Fruit fly (Drosophila melanogaster) whole organism, embryonic: ENCODE results near the gene wfs1.

ENCODE experiments used
- B-H1 ChIP-seq: fragments of 200-800 bp; sonication (Bioruptor generic); IDR thresholded peaks from 3 replicates; pipeline ENCODE4 v1.3.6; 2022; ENCODE audit warnings: missing biosample characterization, missing genetic modification characterization
- CG11093 ChIP-seq: fragments of 200-800 bp; sonication (Bioruptor generic); IDR thresholded peaks from 3 replicates; pipeline ENCODE4 v1.3.6; 2022; ENCODE audit warnings: missing biosample characterization, missing genetic modification characterization
- CG11398 ChIP-seq: fragments of 200-800 bp; sonication (Bioruptor generic); optimal IDR thresholded peaks from 2 replicates; lab custom pipeline; 2016; ENCODE audit warnings: missing biosample characterization, missing genetic modification characterization
- CG11723 ChIP-seq: fragments of 200-800 bp; sonication (Bioruptor generic); optimal IDR thresholded peaks from 2 replicates; lab custom pipeline; 2017; ENCODE audit warnings: missing biosample characterization, mild to moderate bottlenecking, missing genetic modification characterization
- CG12236 ChIP-seq: fragments of 200-800 bp; sonication (Bioruptor generic); optimal IDR thresholded peaks from 2 replicates; lab custom pipeline; 2016; ENCODE audit warnings: missing biosample characterization, missing genetic modification characterization
- CG12744 ChIP-seq: fragments of 200-800 bp; sonication (Bioruptor generic); optimal IDR thresholded peaks from 2 replicates; lab custom pipeline; 2016; ENCODE audit warnings: missing biosample characterization, missing genetic modification characterization
- CG13123 ChIP-seq: fragments of 200-800 bp; sonication (Bioruptor generic); optimal IDR thresholded peaks from 2 replicates; lab custom pipeline; 2016; ENCODE audit warnings: missing biosample characterization, missing genetic modification characterization
- CG13624 ChIP-seq: fragments of 200-800 bp; sonication (Bioruptor generic); optimal IDR thresholded peaks from 2 replicates; lab custom pipeline; 2016; ENCODE audit warnings: missing biosample characterization, missing genetic modification characterization
- CG15514 ChIP-seq: fragments of 200-800 bp; sonication (Bioruptor generic); optimal IDR thresholded peaks from 3 replicates; lab custom pipeline; 2017; ENCODE audit warnings: missing biosample characterization, missing genetic modification characterization, mild to moderate bottlenecking, moderate library complexity, missing genetic modification reagents
- CG17186 ChIP-seq: fragments of 200-800 bp; sonication (Bioruptor generic); optimal IDR thresholded peaks from 3 replicates; lab custom pipeline; 2017; ENCODE audit warnings: missing biosample characterization, missing genetic modification reagents, missing genetic modification characterization
- CG17612 ChIP-seq: fragments of 200-800 bp; sonication (Bioruptor generic); IDR thresholded peaks from 2 replicates; pipeline ENCODE4 v1.3.6; 2022; ENCODE audit warnings: missing biosample characterization, missing genetic modification characterization
- CG18262 ChIP-seq: fragments of 200-800 bp; optimal IDR thresholded peaks from 3 replicates; lab custom pipeline; 2019; ENCODE audit warnings: missing biosample characterization, mild to moderate bottlenecking, missing genetic modification characterization, moderate library complexity
- CG18476 ChIP-seq: fragments of 200-800 bp; sonication (Bioruptor generic); optimal IDR thresholded peaks from 2 replicates; lab custom pipeline; 2016; ENCODE audit warnings: missing biosample characterization, mild to moderate bottlenecking, missing genetic modification characterization
- CG33213 ChIP-seq: fragments of 200-800 bp; sonication (Bioruptor generic); optimal IDR thresholded peaks from 3 replicates; lab custom pipeline; 2016; ENCODE audit warnings: missing biosample characterization, missing genetic modification characterization
- CG33557 ChIP-seq: fragments of 200-800 bp; sonication (Bioruptor generic); optimal IDR thresholded peaks from 2 replicates; lab custom pipeline; 2019; ENCODE audit warnings: missing biosample characterization, mild to moderate bottlenecking, missing genetic modification characterization, moderate library complexity
- CG3726 ChIP-seq: fragments of 200-800 bp; sonication (Bioruptor generic); IDR thresholded peaks from 3 replicates; pipeline ENCODE4, ENCODE4 v1.3.6; 2022; ENCODE audit warnings: missing biosample characterization, missing genetic modification characterization
- CG42726 ChIP-seq: fragments of 200-800 bp; sonication (Bioruptor generic); IDR thresholded peaks from 2 replicates; pipeline ENCODE4 v1.3.6; 2022; ENCODE audit warnings: missing biosample characterization, missing genetic modification characterization; ENCODE audit not compliant: partially characterized antibody
- CG4404 ChIP-seq: fragments of 200-800 bp; sonication (Bioruptor generic); IDR thresholded peaks from 2 replicates; pipeline ENCODE4 v1.3.6; 2022; ENCODE audit warnings: missing biosample characterization, missing genetic modification characterization
- CG5953 ChIP-seq: fragments of 200-800 bp; sonication (Bioruptor generic); IDR thresholded peaks from 2 replicates; pipeline ENCODE4 v1.3.6; 2022; ENCODE audit warnings: missing biosample characterization, missing genetic modification characterization
- CG6272 ChIP-seq: fragments of 200-800 bp; sonication (Bioruptor generic); IDR thresholded peaks from 2 replicates; pipeline ENCODE4 v1.3.6; 2022; ENCODE audit warnings: missing biosample characterization, missing genetic modification characterization
- CG6791 ChIP-seq: fragments of 200-800 bp; sonication (Bioruptor generic); IDR thresholded peaks from 3 replicates; pipeline ENCODE4 v1.3.6; 2022; ENCODE audit warnings: missing biosample characterization, missing genetic modification characterization; ENCODE audit not compliant: partially characterized antibody
- CG7987 ChIP-seq: fragments of 200-800 bp; sonication (Bioruptor generic); optimal IDR thresholded peaks from 2 replicates; lab custom pipeline; 2018; ENCODE audit warnings: missing biosample characterization, mild to moderate bottlenecking, missing genetic modification characterization, moderate library complexity
- D19A ChIP-seq: fragments of 200-800 bp; optimal IDR thresholded peaks from 3 replicates; lab custom pipeline; 2019; ENCODE audit warnings: missing biosample characterization, mild to moderate bottlenecking, missing genetic modification characterization, moderate library complexity
- Drgx ChIP-seq: fragments of 200-800 bp; sonication (Bioruptor generic); IDR thresholded peaks from 2 replicates; pipeline ENCODE4 v1.3.6; 2022; ENCODE audit warnings: missing biosample characterization, missing genetic modification characterization
- E2f1 ChIP-seq: fragments of 200-800 bp; sonication (Bioruptor generic); IDR thresholded peaks from 2 replicates; pipeline ENCODE4 v1.3.6; 2022; ENCODE audit warnings: missing biosample characterization, missing genetic modification characterization
- ERR ChIP-seq: fragments of 200-800 bp; sonication (Bioruptor generic); optimal IDR thresholded peaks from 2 replicates; lab custom pipeline; 2016; ENCODE audit warnings: missing biosample characterization, missing genetic modification characterization
- Gug ChIP-seq: fragments of 200-800 bp; sonication (Bioruptor generic); IDR thresholded peaks from 4 replicates; pipeline ENCODE4 v1.3.6; 2022; ENCODE audit warnings: missing biosample characterization, missing genetic modification characterization
- HLH3B ChIP-seq: fragments of 200-800 bp; sonication (Bioruptor generic); IDR thresholded peaks from 2 replicates; pipeline ENCODE4 v1.3.6; 2022; ENCODE audit warnings: missing biosample characterization, missing genetic modification characterization
- Hr3 ChIP-seq: fragments of 200-800 bp; sonication (Bioruptor generic); optimal IDR thresholded peaks from 3 replicates; lab custom pipeline; 2016; ENCODE audit warnings: missing biosample characterization, missing genetic modification characterization
- Hr39 ChIP-seq: fragments of >200 bp; optimal IDR thresholded peaks from 2 replicates; lab custom pipeline; 2017
- Lim3 ChIP-seq: fragments of 200-800 bp; sonication (Bioruptor generic); IDR thresholded peaks from 2 replicates; pipeline ENCODE4 v1.3.6; 2022; ENCODE audit warnings: missing biosample characterization, missing genetic modification characterization
- Mad ChIP-seq: fragments of 200-800 bp; sonication (Bioruptor generic); optimal IDR thresholded peaks from 2 replicates; lab custom pipeline; 2016; ENCODE audit warnings: missing biosample characterization, missing genetic modification characterization
- Mrtf ChIP-seq: fragments of 200-800 bp; sonication (Bioruptor generic); IDR thresholded peaks from 3 replicates; pipeline ENCODE4 v1.3.6; 2022; ENCODE audit warnings: missing biosample characterization, missing genetic modification characterization
- NC2β ChIP-seq: fragments of 200-800 bp; sonication (Bioruptor generic); optimal IDR thresholded peaks from 2 replicates; lab custom pipeline; 2016; ENCODE audit warnings: missing biosample characterization, missing genetic modification characterization
- Neu2 ChIP-seq: fragments of 200-800 bp; sonication (Bioruptor generic); optimal IDR thresholded peaks from 3 replicates; lab custom pipeline; 2016; ENCODE audit warnings: missing biosample characterization, missing genetic modification characterization, borderline replicate concordance
- Nf-YB ChIP-seq: fragments of 200-800 bp; sonication (Bioruptor generic); optimal IDR thresholded peaks from 3 replicates; lab custom pipeline; 2019; ENCODE audit warnings: missing biosample characterization, mild to moderate bottlenecking, missing genetic modification characterization, moderate library complexity
- Oaz ChIP-seq: fragments of 200-800 bp; sonication (Bioruptor generic); IDR thresholded peaks from 2 replicates; pipeline ENCODE4 v1.3.6; 2022; ENCODE audit warnings: missing biosample characterization, missing genetic modification characterization
- Ptx1 ChIP-seq: fragments of 200-800 bp; sonication (Bioruptor generic); IDR thresholded peaks from 2 replicates; pipeline ENCODE4 v1.3.6; 2022; ENCODE audit warnings: missing biosample characterization, missing genetic modification characterization
- Sox100B ChIP-seq: fragments of 200-800 bp; sonication (Bioruptor generic); optimal IDR thresholded peaks from 3 replicates; lab custom pipeline; 2018; ENCODE audit warnings: missing biosample characterization, mild to moderate bottlenecking, missing genetic modification characterization
- ab ChIP-seq: fragments of 200-800 bp; sonication (Bioruptor generic); optimal IDR thresholded peaks from 2 replicates; lab custom pipeline; 2016; ENCODE audit warnings: missing biosample characterization, missing genetic modification characterization
- amos ChIP-seq: fragments of 200-800 bp; sonication (Bioruptor generic); IDR thresholded peaks from 2 replicates; pipeline ENCODE4 v1.3.6; 2022; ENCODE audit warnings: missing biosample characterization, missing genetic modification characterization; ENCODE audit not compliant: partially characterized antibody
- ase ChIP-seq: fragments of 200-800 bp; sonication (Bioruptor generic); IDR thresholded peaks from 3 replicates; pipeline ENCODE4 v1.3.6; 2022; ENCODE audit warnings: missing biosample characterization, missing genetic modification characterization
- corto ChIP-seq: fragments of 200-800 bp; sonication (Bioruptor generic); optimal IDR thresholded peaks from 2 replicates; lab custom pipeline; 2016; ENCODE audit warnings: missing biosample characterization, mild to moderate bottlenecking, missing genetic modification characterization, moderate library complexity
- disco-r ChIP-seq: fragments of 200-800 bp; sonication (Bioruptor generic); optimal IDR thresholded peaks from 2 replicates; lab custom pipeline; 2016; ENCODE audit warnings: missing biosample characterization, missing genetic modification characterization
- dm ChIP-seq: fragments of 200-800 bp; sonication (Bioruptor generic); optimal IDR thresholded peaks from 3 replicates; lab custom pipeline; 2016; ENCODE audit warnings: missing biosample characterization, missing genetic modification characterization
- ems ChIP-seq: fragments of 200-800 bp; sonication (Bioruptor generic); optimal IDR thresholded peaks from 3 replicates; lab custom pipeline; 2016; ENCODE audit warnings: missing biosample characterization, missing genetic modification characterization
- eyg ChIP-seq: fragments of 200-800 bp; sonication (Bioruptor generic); optimal IDR thresholded peaks from 3 replicates; lab custom pipeline; 2016; ENCODE audit warnings: missing biosample characterization, missing genetic modification characterization
- lilli ChIP-seq: fragments of 200-800 bp; sonication (Bioruptor generic); optimal IDR thresholded peaks from 3 replicates; lab custom pipeline; 2016; ENCODE audit warnings: missing biosample characterization, missing genetic modification characterization
- pho ChIP-seq: fragments of 200-800 bp; sonication (Bioruptor generic); optimal IDR thresholded peaks from 2 replicates; lab custom pipeline; 2016; ENCODE audit warnings: missing biosample characterization, missing genetic modification characterization
- tin ChIP-seq: fragments of 200-800 bp; sonication (Bioruptor generic); optimal IDR thresholded peaks from 3 replicates; lab custom pipeline; 2016; ENCODE audit warnings: missing biosample characterization, missing genetic modification characterization
- tio ChIP-seq: fragments of 200-800 bp; sonication (Bioruptor generic); optimal IDR thresholded peaks from 2 replicates; lab custom pipeline; 2017; ENCODE audit warnings: missing biosample characterization, missing genetic modification characterization, inconsistent platforms

wfs1 gene

dm6 chr3R:22686336-22686874 is 3.8 kb downstream of the wfs1 start, which contains the start of the genes Gclm and CG17625 (continued):
- TF ChIP-seq CG12744 (GFP tag; lab: Kevin White, UChicago) (peak; percentile 27), CG4404 (no peak), Ptx1 (GFP tag; lab: Robert Waterston, UW) (peak; percentile 75; the same call in 1 of the 2 replicates), CG13123 (no peak), Oaz (GFP tag; lab: Robert Waterston, UW) (peak; percentile 35; the same call in 1 of the 2 replicates), CG17186 (peak; percentile 34), CG33557 (GFP tag; lab: Kevin White, UChicago) (peak; percentile 50), amos (GFP tag; lab: Robert Waterston, UW) (peak; percentile 84), B-H1 (GFP tag; lab: Robert Waterston, UW) (no peak), ERR (GFP tag; lab: Kevin White, UChicago) (peak; percentile 42), CG7987 (GFP tag; lab: Kevin White, UChicago) (peak; percentile 38), CG3726 (GFP tag; lab: Robert Waterston, UW) (no peak), CG15514 (GFP tag; lab: Kevin White, UChicago) (peak; percentile 83), NC2β (GFP tag; lab: Kevin White, UChicago) (peak; percentile 4), CG18476 (GFP tag; lab: Kevin White, UChicago) (peak; percentile 18), Lim3 (GFP tag; lab: Robert Waterston, UW) (no peak), CG42726 (GFP tag; lab: Robert Waterston, UW) (peak; percentile 43; the same call in 1 of the 2 replicates), Nf-YB (peak; percentile 23), HLH3B (GFP tag; lab: Robert Waterston, UW) (peak; percentile 41; the same call in 1 of the 2 replicates), CG6272 (peak; percentile 58; the same call in 1 of the 2 replicates), lilli (peak; percentile 57), CG11398 (GFP tag; lab: Kevin White, UChicago) (no peak), Neu2 (GFP tag; lab: Kevin White, UChicago) (no peak), CG5953 (GFP tag; lab: Robert Waterston, UW) (0 out of 2 replicates have a peak, but pooled peaks have one; percentile 47), Drgx (peak; percentile 44), Sox100B (GFP tag; lab: Kevin White, UChicago) (peak; percentile 32), ase (GFP tag; lab: Robert Waterston, UW) (peak; percentile 33; the same call in 1 of the 3 replicates), CG12236 (GFP tag; lab: Kevin White, UChicago) (peak; percentile 14), CG11093 (GFP tag; lab: Robert Waterston, UW) (0 out of 3 replicates have a peak, but pooled peaks have one; percentile 53), disco-r (GFP tag; lab: Kevin White, UChicago) (no peak), Mrtf (peak; percentile 33; the same call in 1 of the 3 replicates), Hr39 (lab: Kevin White, UChicago) (no peak), dm (GFP tag; lab: Kevin White, UChicago) (peak; percentile 73), tin (GFP tag; lab: Kevin White, UChicago) (peak; percentile 41), E2f1 (GFP tag; lab: Robert Waterston, UW) (peak; percentile 57), ab (GFP tag; lab: Kevin White, UChicago) (no peak), D19A (peak; percentile 32), Hr3 (GFP tag; lab: Kevin White, UChicago) (peak; percentile 52), CG13624 (GFP tag; lab: Kevin White, UChicago) (peak; percentile 26), CG6791 (peak; percentile 76), CG18262 (tag; lab: Kevin White, UChicago) (peak; percentile 48), CG33213 (GFP tag; lab: Kevin White, UChicago) (peak; percentile 28), tio (no peak), Gug (peak; percentile 6; the same call in 1 of the 4 replicates), CG17612 (GFP tag; lab: Robert Waterston, UW) (no peak), pho (GFP tag; lab: Kevin White, UChicago) (peak; percentile 56), CG11723 (GFP tag; lab: Kevin White, UChicago) (no peak), corto (GFP tag; lab: Kevin White, UChicago) (no peak), Mad (GFP tag; lab: Kevin White, UChicago) (peak; percentile 47), ems (peak; percentile 14), eyg (no peak)
